Worm (Caenorhabditis elegans): Measurements from ENCODE around the gene rpl-11.2.

rpl-11.2 gene

ce11 chrX:2212141-2212540 lies 30.3 kb downstream of the rpl-11.2 start:
- TF ChIP-seq snpc-1.1 (tag; optimal IDR thresholded peaks at IDR 0.05; ENCODE audit: insufficient read depth) (no peak), bed-1 (GFP tag; IDR thresholded peaks at IDR 0.05) (no peak), ztf-6 (GFP tag; IDR thresholded peaks at IDR 0.05) (no peak), pha-4 (tag; optimal IDR thresholded peaks at IDR 0.05) (no peak), sea-2 (GFP tag; IDR thresholded peaks at IDR 0.05) (no peak), F55B11.4 (tag; optimal IDR thresholded peaks at IDR 0.05; ENCODE audit: borderline replicate concordance, insufficient read depth) (no peak), zfh-2 (GFP tag; conservative IDR thresholded peaks at IDR 0.05) (0 out of 2 replicates have a peak, but pooled peaks have one; percentile 13), ZK185.1 (tag; optimal IDR thresholded peaks at IDR 0.05; ENCODE audit: poor library complexity, severe bottlenecking) (no peak), F23B12.7 (tag; optimal IDR thresholded peaks at IDR 0.05; ENCODE audit: insufficient read depth) (no peak)

- TF ChIP-seq dpl-1 (GFP tag; optimal IDR thresholded peaks at IDR 0.05) (no peak), Y53F4B.3 (GFP tag; IDR thresholded peaks at IDR 0.05) (no peak)
Observed at ce11 chrX:2210751-2211150, 31.7 kb downstream of the rpl-11.2 start, which contains the start of gene peb-1. TSS of gene peb-1 (plus strand) at chrX:2211051.

- TF ChIP-seq chd-7 (tag; optimal IDR thresholded peaks at IDR 0.05) (no peak), madf-3 (GFP tag; IDR thresholded peaks at IDR 0.05) (0 out of 2 replicates have a peak, but pooled peaks have one; percentile 8)
Observed at ce11 chrX:2210164-2210563, 32.3 kb downstream of the rpl-11.2 start.

ce11 chrX:2208391-2208790 lies 34.0 kb downstream of the rpl-11.2 start:
- TF ChIP-seq F33H1.4 (GFP tag; IDR thresholded peaks at IDR 0.05) (no peak), akir-1 (GFP tag; optimal IDR thresholded peaks at IDR 0.05) (no peak), snpc-1.3 (tag; optimal IDR thresholded peaks at IDR 0.05; ENCODE audit: insufficient read depth) (no peak)

ce11 chrX:2204963-2205362 lies 37.5 kb downstream of the rpl-11.2 start, which contains the start of gene T24C12.4:
TSS of gene T24C12.4 (minus strand) at chrX:2205063.
- TF ChIP-seq ekl-4 (GFP tag; IDR thresholded peaks at IDR 0.05): no peak
- TF ChIP-seq mel-28 (tag; optimal IDR thresholded peaks at IDR 0.05; ENCODE audit: borderline replicate concordance): no peak
- TF ChIP-seq tbp1 (GFP tag; optimal IDR thresholded peaks at IDR 0.05): no peak
- TF ChIP-seq efl-1 (GFP tag; optimal IDR thresholded peaks at IDR 0.05): no peak
- no peak for TF ChIP-seq pha-4 (tag; optimal IDR thresholded peaks at IDR 0.05)
- TF ChIP-seq madf-8 (GFP tag; conservative IDR thresholded peaks at IDR 0.05): no peak
- no peak for TF ChIP-seq ztf-25 (GFP tag; IDR thresholded peaks at IDR 0.05)
- TF ChIP-seq fkh-3 (tag; optimal IDR thresholded peaks at IDR 0.05): no peak
- no peak for TF ChIP-seq repo-1 (tag; optimal IDR thresholded peaks at IDR 0.05)
- no peak for TF ChIP-seq snpc-1.3 (tag; optimal IDR thresholded peaks at IDR 0.05; ENCODE audit: insufficient read depth)
- no peak for TF ChIP-seq hlh-12 (tag; optimal IDR thresholded peaks at IDR 0.05)
- TF ChIP-seq rcor-1 (GFP tag; IDR thresholded peaks at IDR 0.05): no peak

- TF ChIP-seq nhr-80 (tag; optimal IDR thresholded peaks at IDR 0.05) (peak; percentile 79), pha-4 (tag; optimal IDR thresholded peaks at IDR 0.05) (no peak), tlf-1 (GFP tag; optimal IDR thresholded peaks at IDR 0.05) (no peak)
Observed at ce11 chrX:2203760-2204159, 38.7 kb downstream of the rpl-11.2 start, which contains the start of gene T24C12.3. TSS of gene T24C12.3 (minus strand) at chrX:2203893.

ce11 chrX:2199140-2199539 lies 43.3 kb downstream of the rpl-11.2 start, which contains the start of gene T24C12.1:
TSS of gene T24C12.1 (plus strand) at chrX:2199440.
- TF ChIP-seq lsl-1 (GFP tag; optimal IDR thresholded peaks at IDR 0.05) (no peak), B0336.3 (GFP tag; IDR thresholded peaks at IDR 0.05) (no peak), nhr-120 (GFP tag; IDR thresholded peaks at IDR 0.05) (no peak), tbx-9 (tag; optimal IDR thresholded peaks at IDR 0.05; ENCODE audit: borderline replicate concordance) (no peak), rpc-1 (optimal IDR thresholded peaks at IDR 0.05) (no peak), rpc-1 (tag; optimal IDR thresholded peaks at IDR 0.05) (no peak), F55B11.4 (tag; optimal IDR thresholded peaks at IDR 0.05; ENCODE audit: borderline replicate concordance, insufficient read depth) (no peak), die-1 (tag; optimal IDR thresholded peaks at IDR 0.05) (no peak), ztf-22 (GFP tag; optimal IDR thresholded peaks at IDR 0.05) (no peak), F10E7.11 (tag; optimal IDR thresholded peaks at IDR 0.05) (no peak), zim-3 (tag; optimal IDR thresholded peaks at IDR 0.05) (no peak), lag-1 (GFP tag; IDR thresholded peaks at IDR 0.05) (no peak)
